Fruit fly (Drosophila melanogaster) Kc167 (cell line): ENCODE data around the gene CG42654.

Experiments
- Myc ChIP-seq: fragments of >200 bp; optimal IDR thresholded peaks from 2 replicates; lab custom pipeline; 2017; ENCODE audit warnings: missing external identifiers
- Sin3A ChIP-seq: fragments of >200 bp; optimal IDR thresholded peaks from 2 replicates; lab custom pipeline; 2018; ENCODE audit warnings: missing external identifiers
- insv ChIP-seq: fragments of >200 bp; optimal IDR thresholded peaks from 3 replicates; lab custom pipeline; 2018; ENCODE audit warnings: missing external identifiers
- psq ChIP-seq: fragments of >200 bp; optimal IDR thresholded peaks from 2 replicates; lab custom pipeline; 2017; ENCODE audit warnings: missing external identifiers
- ttk ChIP-seq: sonication (Bioruptor generic); optimal IDR thresholded peaks from 2 replicates; lab custom pipeline; 2017; ENCODE audit warnings: missing external identifiers

dm6 chr3L:19979592-19979991 is 25.3 kb upstream of the CG42654 start, which contains the start of gene CG14182:
- TF ChIP-seq Sin3A (lab: Kevin White, UChicago) = no peak
- TF ChIP-seq insv = no peak
- no peak for TF ChIP-seq psq (lab: Kevin White, UChicago)
- no peak for TF ChIP-seq ttk (lab: Kevin White, UChicago)
- TF ChIP-seq Myc = no peak
